Worm (Caenorhabditis elegans) whole organism, L1 larva: ENCODE data around the gene Y37D8A.2.

Source experiments
- elt-3 ChIP-seq, 6 experiments: fragments of 150-350 bp in 1 of 6; sonication (generic microtip); optimal IDR thresholded peaks; 2 replicates each; lab custom pipeline; 2017 to 2018; ENCODE audit warnings: missing biosample characterization in 6 of 6, missing genetic modification characterization in 6 of 6, inconsistent platforms in 1 of 6
- lin-39 ChIP-seq: fragments of 150-350 bp; optimal IDR thresholded peaks from 2 replicates; lab custom pipeline; 2014; ENCODE audit warnings: missing biosample characterization, missing genetic modification reagents, missing genetic modification characterization
- lsy-2 ChIP-seq, 2 experiments: fragments of 150-350 bp; optimal IDR thresholded peaks; 2 replicates each; lab custom pipeline; 2014; ENCODE audit warnings: missing biosample characterization in 2 of 2, missing genetic modification characterization in 2 of 2
- mef-2 ChIP-seq: fragments of 150-350 bp; optimal IDR thresholded peaks from 2 replicates; lab custom pipeline; 2014; ENCODE audit warnings: missing biosample characterization, missing genetic modification characterization
- nhr-47 ChIP-seq: sonication (generic microtip); optimal IDR thresholded peaks from 2 replicates; lab custom pipeline; 2016; ENCODE audit warnings: mild to moderate bottlenecking, missing genetic modification characterization, moderate library complexity, missing compliant biosample characterization
- nhr-76 ChIP-seq: sonication (generic microtip); optimal IDR thresholded peaks from 2 replicates; lab custom pipeline; 2017; ENCODE audit warnings: missing biosample characterization, missing genetic modification characterization
- sox-4 ChIP-seq: sonication (generic microtip); optimal IDR thresholded peaks from 2 replicates; lab custom pipeline; 2016; ENCODE audit warnings: missing genetic modification characterization, missing compliant biosample characterization
- tlp-1 ChIP-seq: fragments of 150-350 bp; optimal IDR thresholded peaks from 2 replicates; lab custom pipeline; 2014; ENCODE audit warnings: missing biosample characterization, missing genetic modification characterization
- unc-62 ChIP-seq: fragments of 150-350 bp; optimal IDR thresholded peaks from 2 replicates; lab custom pipeline; 2014; ENCODE audit warnings: missing biosample characterization, missing genetic modification reagents, missing genetic modification characterization

ce11 chrIII:12806712-12807111 is 13.3 kb upstream of the Y37D8A.2 start, which contains the start of gene BE10.5:
- TF ChIP-seq elt-3 (tag; optimal IDR thresholded peaks at IDR 0.05; lab: Kevin White, UChicago) (no peak), sox-4 (tag; lab: Kevin White, UChicago) (no peak), nhr-76 (tag; lab: Kevin White, UChicago) (no peak), tlp-1 (tag; lab: Kevin White, UChicago) (no peak), unc-62 (GFP tag; lab: Kevin White, UChicago) (no peak), lsy-2 (tag; optimal IDR thresholded peaks at IDR 0.05; lab: Kevin White, UChicago) (no peak), lin-39 (tag; lab: Kevin White, UChicago) (no peak), mef-2 (tag; lab: Kevin White, UChicago) (no peak), nhr-47 (tag; lab: Kevin White, UChicago) (no peak)
